Worm (Caenorhabditis elegans) whole organism, young adult: ENCODE measurements around the gene hsp-16.2.
A peak's percentile ranks its signal among the peaks of the same experiment; 100 is the strongest.

Experiments used
- B0336.3 ChIP-seq: fragments of 200-800 bp; sonication (Bioruptor generic); IDR thresholded peaks from 2 replicates; pipeline ENCODE4 v1.3.6; 2022; ENCODE audit warnings: missing genetic modification characterization, missing compliant biosample characterization
- C06A6.2 ChIP-seq: fragments of 200-800 bp; sonication (Bioruptor generic); conservative IDR thresholded peaks from 2 replicates; pipeline ENCODE4 v1.3.6; 2022; ENCODE audit warnings: missing genetic modification characterization, missing compliant biosample characterization
- F10E7.11 ChIP-seq: sonication (generic microtip); optimal IDR thresholded peaks from 2 replicates; lab custom pipeline; 2017; ENCODE audit warnings: mild to moderate bottlenecking, missing genetic modification characterization, moderate library complexity, missing compliant biosample characterization
- F22D6.2 ChIP-seq: sonication (generic microtip); optimal IDR thresholded peaks from 2 replicates; lab custom pipeline; 2016; ENCODE audit warnings: mild to moderate bottlenecking, missing genetic modification characterization, missing compliant biosample characterization
- F37B4.10 ChIP-seq: fragments of 200-800 bp; sonication (Bioruptor generic); IDR thresholded peaks from 2 replicates; pipeline ENCODE4 v1.3.6; 2022; ENCODE audit warnings: missing genetic modification characterization, missing compliant biosample characterization
- F55B11.4 ChIP-seq: sonication (generic microtip); optimal IDR thresholded peaks from 2 replicates; lab custom pipeline; 2016; ENCODE audit warnings: missing compliant biosample characterization, missing genetic modification characterization, borderline replicate concordance; ENCODE audit not compliant: insufficient read depth
- F57A8.1 ChIP-seq: fragments of 200-800 bp; sonication (Bioruptor generic); optimal IDR thresholded peaks from 2 replicates; lab custom pipeline; 2018; ENCODE audit warnings: mild to moderate bottlenecking, missing genetic modification characterization, moderate library complexity, missing compliant biosample characterization
- K11D2.4 ChIP-seq: fragments of 200-800 bp; sonication (Bioruptor generic); IDR thresholded peaks from 2 replicates; pipeline ENCODE4 v1.3.6; 2022; ENCODE audit warnings: missing genetic modification reagents, missing genetic modification characterization, missing compliant biosample characterization
- Y56A3A.18 ChIP-seq: fragments of 200-800 bp; sonication (Bioruptor generic); IDR thresholded peaks from 2 replicates; pipeline ENCODE4 v1.3.6; 2022; ENCODE audit warnings: missing genetic modification reagents, missing genetic modification characterization, missing compliant biosample characterization
- Y79H2A.3 ChIP-seq: fragments of 200-800 bp; sonication (Bioruptor generic); conservative IDR thresholded peaks from 2 replicates; pipeline ENCODE4 v1.3.6; 2022; ENCODE audit warnings: missing genetic modification reagents, missing genetic modification characterization, missing compliant biosample characterization
- akir-1 ChIP-seq: fragments of 200-800 bp; sonication (Bioruptor generic); optimal IDR thresholded peaks from 2 replicates; lab custom pipeline; 2018; ENCODE audit warnings: mild to moderate bottlenecking, missing genetic modification characterization, moderate library complexity, missing compliant biosample characterization
- aptf-2 ChIP-seq: fragments of 200-800 bp; sonication (Bioruptor generic); conservative IDR thresholded peaks from 2 replicates; pipeline ENCODE4 v1.3.6; 2022; ENCODE audit warnings: missing genetic modification reagents, missing genetic modification characterization, missing compliant biosample characterization
- atf-7 ChIP-seq: sonication (generic microtip); optimal IDR thresholded peaks from 2 replicates; lab custom pipeline; 2017; ENCODE audit warnings: mild to moderate bottlenecking, missing genetic modification characterization, missing compliant biosample characterization
- attf-5 ChIP-seq: fragments of 200-800 bp; sonication (Bioruptor generic); optimal IDR thresholded peaks from 2 replicates; lab custom pipeline; 2018; ENCODE audit warnings: mild to moderate bottlenecking, missing genetic modification characterization, missing compliant biosample characterization
- cebp-1 ChIP-seq, 2 experiments: fragments of 200-800 bp in 1 of 2; sonication (Bioruptor generic) in 1 of 2; sonication (generic microtip) in 1 of 2; IDR thresholded peaks in 1 of 2; optimal IDR thresholded peaks in 1 of 2; 2 replicates each; pipeline versions ENCODE4 v1.3.6 to Lab custom; 2017 to 2022; ENCODE audit warnings: missing compliant biosample characterization in 2 of 2, missing genetic modification characterization in 2 of 2, mild to moderate bottlenecking in 1 of 2, missing genetic modification reagents in 1 of 2, moderate library complexity in 1 of 2
- cebp-2 ChIP-seq: fragments of 200-800 bp; sonication (Bioruptor generic); IDR thresholded peaks from 2 replicates; pipeline ENCODE4 v1.3.6; 2022; ENCODE audit warnings: missing genetic modification characterization, missing compliant biosample characterization
- ceh-100 ChIP-seq: fragments of 200-800 bp; sonication (Bioruptor generic); IDR thresholded peaks from 2 replicates; pipeline ENCODE4 v1.3.6; 2022; ENCODE audit warnings: missing genetic modification reagents, missing genetic modification characterization, missing compliant biosample characterization
- chd-7 ChIP-seq: sonication (generic microtip); optimal IDR thresholded peaks from 2 replicates; lab custom pipeline; 2016; ENCODE audit warnings: mild to moderate bottlenecking, missing genetic modification characterization, moderate library complexity, missing compliant biosample characterization
- die-1 ChIP-seq: sonication (generic microtip); optimal IDR thresholded peaks from 2 replicates; lab custom pipeline; 2016; ENCODE audit warnings: missing genotype, mild to moderate bottlenecking, missing genetic modification characterization, missing compliant biosample characterization
- dox-1 ChIP-seq: fragments of 200-800 bp; sonication (Bioruptor generic); IDR thresholded peaks from 2 replicates; pipeline ENCODE4 v1.3.6; 2022; ENCODE audit warnings: missing genetic modification reagents, missing genetic modification characterization, missing compliant biosample characterization
- efl-1 ChIP-seq: fragments of 150-350 bp; optimal IDR thresholded peaks from 2 replicates; lab custom pipeline; 2014; ENCODE audit warnings: missing biosample characterization, missing genetic modification reagents, missing genetic modification characterization
- egl-44 ChIP-seq: fragments of 200-800 bp; sonication (Bioruptor generic); IDR thresholded peaks from 2 replicates; pipeline ENCODE4 v1.3.6; 2022; ENCODE audit warnings: missing genetic modification reagents, missing genetic modification characterization, missing compliant biosample characterization
- gei-17 ChIP-seq: fragments of 200-800 bp; sonication (Bioruptor generic); optimal IDR thresholded peaks from 2 replicates; lab custom pipeline; 2018; ENCODE audit warnings: mild to moderate bottlenecking, missing genetic modification characterization, missing compliant biosample characterization
- hlh-26 ChIP-seq: fragments of 200-800 bp; sonication (Bioruptor generic); conservative IDR thresholded peaks from 2 replicates; pipeline ENCODE4 v1.3.6; 2022; ENCODE audit warnings: missing genetic modification reagents, missing genetic modification characterization, missing compliant biosample characterization
- hmg-1.2 ChIP-seq: fragments of 200-800 bp; sonication (Bioruptor generic); IDR thresholded peaks from 2 replicates; pipeline ENCODE4 v1.3.6; 2022; ENCODE audit warnings: missing genetic modification reagents, missing genetic modification characterization, missing compliant biosample characterization
- hrde-1 ChIP-seq: sonication (generic microtip); optimal IDR thresholded peaks from 2 replicates; lab custom pipeline; 2016; ENCODE audit warnings: missing genetic modification characterization, mild to moderate bottlenecking, missing compliant biosample characterization, moderate library complexity, missing genotype, missing genetic modification reagents, borderline replicate concordance
- lsy-27 ChIP-seq: sonication (generic microtip); optimal IDR thresholded peaks from 2 replicates; lab custom pipeline; 2017; ENCODE audit warnings: missing genetic modification characterization, mild to moderate bottlenecking, missing compliant biosample characterization, antibody characterized with exemption, missing genotype, borderline replicate concordance; ENCODE audit not compliant: insufficient read depth
- nfyb-1 ChIP-seq: fragments of 200-800 bp; sonication (Bioruptor generic); IDR thresholded peaks from 2 replicates; pipeline ENCODE4 v1.3.6; 2022; ENCODE audit warnings: missing genetic modification reagents, missing genetic modification characterization, missing compliant biosample characterization
- nhr-120 ChIP-seq: fragments of 200-800 bp; sonication (Bioruptor generic); IDR thresholded peaks from 2 replicates; pipeline ENCODE4 v1.3.6; 2022; ENCODE audit warnings: missing genetic modification characterization, missing compliant biosample characterization
- nhr-80 ChIP-seq: sonication (generic microtip); optimal IDR thresholded peaks from 2 replicates; lab custom pipeline; 2016; ENCODE audit warnings: missing genetic modification characterization, missing compliant biosample characterization
- snpc-1.1 ChIP-seq: sonication (generic microtip); optimal IDR thresholded peaks from 2 replicates; lab custom pipeline; 2017; ENCODE audit warnings: missing genetic modification characterization, mild to moderate bottlenecking, missing compliant biosample characterization, antibody characterized with exemption, moderate library complexity, missing genotype, missing genetic modification reagents; ENCODE audit not compliant: insufficient read depth
- somi-1 ChIP-seq: fragments of 200-800 bp; sonication (Bioruptor generic); optimal IDR thresholded peaks from 2 replicates; lab custom pipeline; 2018; ENCODE audit warnings: mild to moderate bottlenecking, missing genetic modification characterization, missing compliant biosample characterization
- tbp1 ChIP-seq: fragments of 200-800 bp; sonication (Bioruptor generic); optimal IDR thresholded peaks from 2 replicates; lab custom pipeline; 2018; ENCODE audit warnings: mild to moderate bottlenecking, missing genetic modification characterization, missing compliant biosample characterization
- zfh-2 ChIP-seq: fragments of 200-800 bp; sonication (Bioruptor generic); conservative IDR thresholded peaks from 2 replicates; pipeline ENCODE4 v1.3.6; 2022; ENCODE audit warnings: missing genetic modification reagents, missing genetic modification characterization, missing compliant biosample characterization
- ztf-18 ChIP-seq: sonication (generic microtip); optimal IDR thresholded peaks from 2 replicates; lab custom pipeline; 2016; ENCODE audit warnings: missing genotype, mild to moderate bottlenecking, missing genetic modification characterization, missing compliant biosample characterization
- ztf-3 ChIP-seq: fragments of 200-800 bp; sonication (Bioruptor generic); optimal IDR thresholded peaks from 2 replicates; lab custom pipeline; 2018; ENCODE audit warnings: mild to moderate bottlenecking, missing genetic modification characterization, missing compliant biosample characterization

Gene hsp-16.2

ce11 chrV:1771727-1772126, 33.0 kb downstream of the hsp-16.2 start, which contains the start of gene dhs-13:
Gene dhs-13, minus strand, starts transcription at chrV:1771734.
- peak; percentile 20 for TF ChIP-seq attf-5 (GFP tag; lab: Kevin White, UChicago)
- TF ChIP-seq dox-1: peak; percentile 52; the same call in 1 of the 2 replicates
- peak; percentile 16; the same call in 1 of the 2 replicates for TF ChIP-seq hmg-1.2 (GFP tag; lab: Robert Waterston, UW)
- TF ChIP-seq nhr-120 (GFP tag; lab: Robert Waterston, UW): no peak
- no peak for TF ChIP-seq ztf-3 (GFP tag; lab: Kevin White, UChicago)
- no peak for TF ChIP-seq ztf-18
- no peak for TF ChIP-seq Y56A3A.18 (GFP tag; lab: Robert Waterston, UW)
- TF ChIP-seq akir-1 (GFP tag; lab: Kevin White, UChicago): no peak
- no peak for TF ChIP-seq Y79H2A.3 (GFP tag; lab: Robert Waterston, UW)
- no peak for TF ChIP-seq K11D2.4
- no peak for TF ChIP-seq F37B4.10
- TF ChIP-seq efl-1 (GFP tag; lab: Kevin White, UChicago): no peak
- TF ChIP-seq zfh-2 (GFP tag; lab: Robert Waterston, UW): 0 out of 2 replicates have a peak, but pooled peaks have one; percentile 23
- no peak for TF ChIP-seq hlh-26 (GFP tag; lab: Robert Waterston, UW)
- TF ChIP-seq chd-7 (tag; lab: Kevin White, UChicago): no peak
- TF ChIP-seq F55B11.4 (tag; lab: Kevin White, UChicago): no peak
- TF ChIP-seq B0336.3 (GFP tag; lab: Robert Waterston, UW): peak; percentile 36; the same call in 1 of the 2 replicates
- TF ChIP-seq nhr-80 (tag; lab: Kevin White, UChicago): peak; percentile 61
- TF ChIP-seq F57A8.1: no peak
- no peak for TF ChIP-seq cebp-1 (GFP tag; IDR thresholded peaks at IDR 0.05; lab: Robert Waterston, UW)
- TF ChIP-seq cebp-1 (tag; optimal IDR thresholded peaks at IDR 0.05; lab: Kevin White, UChicago): peak; percentile 42
- no peak for TF ChIP-seq aptf-2 (GFP tag; lab: Robert Waterston, UW)
- no peak for TF ChIP-seq C06A6.2 (GFP tag; lab: Robert Waterston, UW)
- TF ChIP-seq F22D6.2 (tag; lab: Kevin White, UChicago): no peak
- no peak for TF ChIP-seq egl-44 (GFP tag; lab: Robert Waterston, UW)

ce11 chrV:1767427-1767826, 37.3 kb downstream of the hsp-16.2 start:
- TF ChIP-seq ceh-100 (GFP tag; lab: Robert Waterston, UW): no peak
- no peak for TF ChIP-seq hmg-1.2 (GFP tag; lab: Robert Waterston, UW)
- TF ChIP-seq gei-17 (GFP tag; lab: Kevin White, UChicago): no peak
- TF ChIP-seq somi-1 (GFP tag; lab: Kevin White, UChicago): no peak
- TF ChIP-seq nfyb-1 (GFP tag; lab: Robert Waterston, UW): no peak
- TF ChIP-seq atf-7 (tag; lab: Kevin White, UChicago): no peak
- TF ChIP-seq snpc-1.1 (tag; lab: Kevin White, UChicago): no peak

- TF ChIP-seq nhr-80 (tag; lab: Kevin White, UChicago): peak; percentile 46
- no peak for TF ChIP-seq lsy-27
- TF ChIP-seq hrde-1 (tag; lab: Kevin White, UChicago): no peak
- TF ChIP-seq tbp1: no peak
Measured at ce11 chrV:1760682-1761081, 44.1 kb downstream of the hsp-16.2 start, which contains the start of gene clec-205. Gene clec-205, plus strand, starts transcription at chrV:1760893.

- TF ChIP-seq nhr-80 (tag; lab: Kevin White, UChicago): peak; percentile 0
- no peak for TF ChIP-seq F10E7.11 (tag; lab: Kevin White, UChicago)
- TF ChIP-seq die-1 (tag; lab: Kevin White, UChicago): no peak
- TF ChIP-seq cebp-2 (GFP tag; lab: Robert Waterston, UW): no peak
Measured at ce11 chrV:1756856-1757255, 47.9 kb downstream of the hsp-16.2 start, which contains the start of gene clec-204. Gene clec-204, plus strand, starts transcription at chrV:1757156.
